Worm (Caenorhabditis elegans) whole organism, young adult: ENCODE results near the gene C40H1.8.

ENCODE experiments used
- B0035.1 ChIP-seq: sonication (generic microtip); optimal IDR thresholded peaks from 2 replicates; lab custom pipeline; 2016; ENCODE audit warnings: missing genetic modification characterization, mild to moderate bottlenecking, missing compliant biosample characterization, missing genotype, missing genetic modification reagents
- K12H6.12 ChIP-seq: fragments of 200-800 bp; sonication (Bioruptor generic); optimal IDR thresholded peaks from 2 replicates; lab custom pipeline; 2018; ENCODE audit warnings: mild to moderate bottlenecking, missing genetic modification characterization, missing compliant biosample characterization
- akir-1 ChIP-seq: fragments of 200-800 bp; sonication (Bioruptor generic); optimal IDR thresholded peaks from 2 replicates; lab custom pipeline; 2018; ENCODE audit warnings: mild to moderate bottlenecking, missing genetic modification characterization, moderate library complexity, missing compliant biosample characterization
- attf-3 ChIP-seq: fragments of 200-800 bp; sonication (Bioruptor generic); conservative IDR thresholded peaks from 2 replicates; pipeline ENCODE4 v1.3.6; 2022; ENCODE audit warnings: missing genetic modification reagents, missing genetic modification characterization, missing compliant biosample characterization
- cebp-2 ChIP-seq: fragments of 200-800 bp; sonication (Bioruptor generic); IDR thresholded peaks from 2 replicates; pipeline ENCODE4 v1.3.6; 2022; ENCODE audit warnings: missing genetic modification characterization, missing compliant biosample characterization
- dpff-1 ChIP-seq: sonication (generic microtip); optimal IDR thresholded peaks from 2 replicates; lab custom pipeline; 2017; ENCODE audit warnings: mild to moderate bottlenecking, missing genetic modification characterization, missing compliant biosample characterization
- efl-1 ChIP-seq: fragments of 150-350 bp; optimal IDR thresholded peaks from 2 replicates; lab custom pipeline; 2014; ENCODE audit warnings: missing biosample characterization, missing genetic modification reagents, missing genetic modification characterization
- ets-4 ChIP-seq: fragments of 200-800 bp; sonication (Bioruptor generic); optimal IDR thresholded peaks from 2 replicates; lab custom pipeline; 2018; ENCODE audit warnings: mild to moderate bottlenecking, missing genetic modification characterization, missing compliant biosample characterization
- mes-4 ChIP-seq: sonication (generic microtip); optimal IDR thresholded peaks from 2 replicates; lab custom pipeline; 2016; ENCODE audit warnings: missing genotype, missing genetic modification characterization, missing compliant biosample characterization
- pha-4 ChIP-seq: fragments of 150-350 bp; sonication (generic microtip); optimal IDR thresholded peaks from 2 replicates; lab custom pipeline; 2014; ENCODE audit warnings: missing biosample characterization, missing genetic modification reagents, missing genetic modification characterization
- snpc-1.3 ChIP-seq: sonication (generic microtip); optimal IDR thresholded peaks from 2 replicates; lab custom pipeline; 2017; ENCODE audit warnings: missing genetic modification characterization, mild to moderate bottlenecking, missing compliant biosample characterization, antibody characterized with exemption, moderate library complexity, missing genotype, missing genetic modification reagents; ENCODE audit not compliant: insufficient read depth
- unc-130 ChIP-seq: sonication (generic microtip); optimal IDR thresholded peaks from 2 replicates; lab custom pipeline; 2016; ENCODE audit warnings: missing genetic modification reagents, missing genetic modification characterization, missing compliant biosample characterization

- TF ChIP-seq unc-130 (no peak), K12H6.12 (tag; lab: Kevin White, UChicago) (no peak), dpff-1 (tag; lab: Kevin White, UChicago) (no peak), efl-1 (GFP tag; lab: Kevin White, UChicago) (no peak), ets-4 (no peak), pha-4 (tag; lab: Kevin White, UChicago) (no peak), cebp-2 (no peak), akir-1 (no peak), B0035.1 (no peak), snpc-1.3 (tag; lab: Kevin White, UChicago) (no peak), mes-4 (no peak), attf-3 (GFP tag; lab: Robert Waterston, UW) (no peak)
Observed at ce11 chrIII:9281480-9281879, 33.0 kb upstream of the C40H1.8 start, which contains the start of gene fozi-1.
